Worm (Caenorhabditis elegans): ENCODE results near the gene attf-3.
"Not testable (repeated sequence)": the region's sequence is repeated elsewhere in the genome, so short reads cannot be mapped to it uniquely, and the experiment has no call there.

attf-3 gene

DNA sequence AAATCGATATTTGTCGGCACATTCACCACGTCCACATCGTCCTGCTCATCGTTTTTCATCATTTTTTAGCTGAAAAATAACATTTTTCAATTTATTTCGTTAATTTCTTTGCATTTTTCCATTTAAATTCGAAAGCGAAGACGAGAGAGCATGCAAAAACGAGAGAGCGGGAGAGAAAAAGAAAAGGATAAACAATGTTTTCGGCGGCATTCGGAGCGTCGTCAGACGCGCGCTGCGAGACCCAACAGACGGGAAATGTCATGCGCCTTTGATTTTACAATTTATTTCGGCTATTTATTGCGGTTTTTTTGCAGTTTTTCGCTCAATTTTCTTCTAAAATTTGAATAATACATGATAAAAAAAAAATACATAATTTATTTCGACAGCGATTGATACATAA, at the start of gene attf-3:
Gene attf-3 (minus strand): TSS at position 69 of the 400 bp plus-strand sequence.
- TF ChIP-seq ztf-29 (GFP tag; IDR thresholded peaks at IDR 0.05) (no peak), cog-1 (tag; optimal IDR thresholded peaks at IDR 0.05) (peak; percentile 61)

DNA sequence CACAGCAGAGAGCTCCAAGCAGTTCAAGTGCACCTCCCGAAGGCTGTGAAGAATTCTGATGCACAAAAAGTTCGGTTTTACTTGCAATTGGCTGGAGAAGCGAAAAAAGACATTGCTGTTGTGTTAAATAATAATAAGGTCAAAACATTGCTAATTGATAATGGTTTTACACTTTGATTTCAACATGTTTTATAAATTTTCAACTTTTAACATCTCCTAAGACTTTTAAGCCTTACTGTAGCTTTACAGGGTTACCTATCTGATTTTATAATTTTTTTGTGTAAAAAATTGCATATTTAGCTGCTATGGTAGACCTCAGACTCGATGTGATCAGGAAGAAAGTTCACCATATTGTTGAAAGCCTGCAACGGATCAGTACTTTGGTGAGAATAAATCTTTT, 48.0 kb upstream of the attf-3 start, which contains the start of gene pals-25:
Gene pals-25 (plus strand): TSS at position 301 of the 400 bp plus-strand sequence.
- TF ChIP-seq tab-1 (GFP tag; IDR thresholded peaks at IDR 0.05) = no peak
- TF ChIP-seq klf-2 (GFP tag; conservative IDR thresholded peaks at IDR 0.05) = no peak
- no peak for TF ChIP-seq ztf-29 (GFP tag; IDR thresholded peaks at IDR 0.05)

DNA sequence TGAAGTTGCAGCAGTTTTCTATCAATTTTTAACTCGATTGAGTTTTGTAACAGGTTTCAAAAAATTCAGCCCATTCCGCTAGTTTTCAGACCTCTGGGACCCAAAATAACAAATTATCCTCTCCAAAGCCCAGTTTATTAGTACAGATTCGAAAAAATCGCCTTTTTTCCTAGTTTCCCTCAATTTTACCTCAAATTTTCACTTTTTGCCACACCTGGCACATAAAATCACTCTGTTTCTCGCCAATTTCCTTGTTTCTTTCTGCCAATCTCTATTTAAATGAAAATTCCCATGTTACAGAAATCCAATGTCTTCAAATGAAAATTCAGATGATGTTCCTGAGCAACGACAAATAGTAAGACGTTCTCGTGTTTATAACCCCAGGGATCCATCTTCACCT, 45.9 kb upstream of the attf-3 start, which contains the start of gene pals-22:
Gene pals-22 (plus strand): TSS at position 301 of the 400 bp plus-strand sequence.
- TF ChIP-seq T22C8.4 (GFP tag; IDR thresholded peaks at IDR 0.05) = no peak
- no peak for TF ChIP-seq cog-1 (tag; optimal IDR thresholded peaks at IDR 0.05)
- no peak for TF ChIP-seq tab-1 (GFP tag; IDR thresholded peaks at IDR 0.05)
- TF ChIP-seq med-1 (GFP tag; optimal IDR thresholded peaks at IDR 0.05; ENCODE audit: insufficient read depth) = no peak
- no peak for TF ChIP-seq ref-1 (GFP tag; conservative IDR thresholded peaks at IDR 0.05)
- no peak for TF ChIP-seq ztf-29 (GFP tag; IDR thresholded peaks at IDR 0.05)
- no peak for TF ChIP-seq klf-2 (GFP tag; conservative IDR thresholded peaks at IDR 0.05)
- no peak for TF ChIP-seq ztf-23 (GFP tag; IDR thresholded peaks at IDR 0.05)
- TF ChIP-seq flt-1 (GFP tag; IDR thresholded peaks at IDR 0.05) = no peak

DNA sequence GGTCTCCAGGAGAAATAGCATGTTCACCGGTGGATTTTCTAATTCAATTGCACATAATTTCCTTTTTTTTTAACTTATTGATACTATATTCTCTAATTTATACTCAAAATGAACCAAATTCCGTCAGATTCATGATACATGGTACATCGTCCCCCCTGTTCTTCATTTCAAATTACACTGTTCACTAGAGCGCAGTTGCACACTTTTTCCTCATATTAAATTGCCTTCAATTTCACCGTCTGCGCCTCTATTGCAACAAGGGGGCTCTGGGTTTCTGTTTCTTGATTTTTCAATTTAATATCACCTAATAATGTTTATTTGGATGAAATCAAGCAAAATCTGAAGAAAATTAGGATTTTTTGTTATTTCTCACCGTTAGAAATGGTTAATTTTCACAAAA, 45.4 kb upstream of the attf-3 start:
- TF ChIP-seq T22C8.4 (GFP tag; IDR thresholded peaks at IDR 0.05) (no peak), cog-1 (tag; optimal IDR thresholded peaks at IDR 0.05) (peak; percentile 5)

DNA sequence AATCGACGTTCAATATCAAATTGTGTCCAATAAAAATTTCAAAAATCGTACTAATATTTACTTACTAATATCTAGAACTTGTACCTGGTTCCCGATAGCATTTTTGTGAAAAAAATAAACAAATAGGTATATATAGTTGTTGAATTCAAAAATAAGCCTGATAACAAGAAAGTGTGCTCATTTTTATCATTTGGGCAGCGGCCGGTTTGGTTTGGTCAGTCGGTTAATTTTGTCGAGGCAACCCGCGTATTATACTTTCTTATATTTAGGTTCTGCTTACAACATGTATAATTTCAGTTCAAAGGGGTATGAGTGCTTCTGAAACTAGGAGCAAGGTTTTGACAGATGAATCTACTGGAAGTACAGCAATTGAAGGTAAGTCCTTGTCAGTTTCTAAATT, 44.5 kb upstream of the attf-3 start, which contains the start of the genes nhr-280 and C29F9.2:
Gene nhr-280 (minus strand): TSS at position 101 of the 400 bp plus-strand sequence.
Gene C29F9.2 (plus strand): TSS at position 298 of the 400 bp plus-strand sequence.
- TF ChIP-seq med-1 (GFP tag; optimal IDR thresholded peaks at IDR 0.05; ENCODE audit: insufficient read depth) (no peak), cog-1 (tag; optimal IDR thresholded peaks at IDR 0.05) (no peak), ztf-23 (GFP tag; IDR thresholded peaks at IDR 0.05) (no peak), ztf-29 (GFP tag; IDR thresholded peaks at IDR 0.05) (no peak), ref-1 (GFP tag; conservative IDR thresholded peaks at IDR 0.05) (no peak), tab-1 (GFP tag; IDR thresholded peaks at IDR 0.05) (no peak), T22C8.4 (GFP tag; IDR thresholded peaks at IDR 0.05) (no peak), klf-2 (GFP tag; conservative IDR thresholded peaks at IDR 0.05) (no peak), flt-1 (GFP tag; IDR thresholded peaks at IDR 0.05) (no peak)

DNA sequence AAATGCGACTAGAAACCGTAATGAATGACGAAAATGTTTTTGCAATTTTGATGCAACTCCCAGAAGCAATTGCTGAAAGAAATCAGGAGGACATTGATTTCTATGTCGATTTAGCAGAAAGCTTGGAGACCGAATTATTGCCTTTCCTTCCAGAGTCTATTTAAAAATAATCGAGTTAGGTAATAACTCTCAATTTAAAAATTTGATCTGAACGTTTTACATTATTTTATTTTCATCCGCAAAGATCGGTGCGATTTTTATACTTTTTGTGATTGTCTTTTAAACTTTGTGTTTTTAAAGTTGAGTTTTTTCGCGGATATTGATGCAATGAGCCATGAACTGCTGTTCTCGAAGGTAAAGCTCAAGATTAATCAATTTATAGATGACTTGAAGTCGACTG, 38.3 kb upstream of the attf-3 start, which contains the start of gene pals-23:
Gene pals-23 (plus strand): TSS at position 301 of the 400 bp plus-strand sequence.
- TF ChIP-seq ztf-23 (GFP tag; IDR thresholded peaks at IDR 0.05) = no peak
- no peak for TF ChIP-seq med-1 (GFP tag; optimal IDR thresholded peaks at IDR 0.05; ENCODE audit: insufficient read depth)
- no peak for TF ChIP-seq tab-1 (GFP tag; IDR thresholded peaks at IDR 0.05)
- TF ChIP-seq ztf-29 (GFP tag; IDR thresholded peaks at IDR 0.05) = no peak

DNA sequence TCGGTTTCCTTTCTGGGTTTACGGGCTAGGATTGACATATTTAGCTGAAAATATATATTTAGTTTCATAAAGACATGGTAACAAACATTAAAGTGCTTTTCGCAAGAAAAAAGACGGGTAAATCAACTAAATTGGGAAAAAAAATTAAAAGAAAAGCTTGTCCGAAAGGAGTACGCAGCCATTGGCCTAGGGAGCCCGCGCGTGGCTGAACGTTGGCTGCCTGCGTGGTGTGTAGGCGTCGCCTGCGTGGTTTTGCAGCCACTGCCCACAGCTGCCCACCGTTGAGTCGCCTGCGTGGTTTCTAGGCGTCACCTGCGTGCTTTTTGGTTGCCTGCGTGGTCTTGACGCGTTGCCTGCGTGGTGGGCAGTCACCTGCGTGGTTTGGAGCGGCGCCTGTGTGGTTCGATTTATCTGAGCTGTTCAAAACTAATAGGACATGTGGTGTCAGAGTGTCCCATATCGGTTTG, 35.8 kb upstream of the attf-3 start, which contains the start of gene C29F9.12:
Gene C29F9.12 (minus strand): TSS at position 51 of the 467 bp plus-strand sequence.
- not testable (repeated sequence) for TF ChIP-seq T22C8.4 (GFP tag; IDR thresholded peaks at IDR 0.05); cog-1 (tag; optimal IDR thresholded peaks at IDR 0.05); med-1 (GFP tag; optimal IDR thresholded peaks at IDR 0.05; ENCODE audit: insufficient read depth)

DNA sequence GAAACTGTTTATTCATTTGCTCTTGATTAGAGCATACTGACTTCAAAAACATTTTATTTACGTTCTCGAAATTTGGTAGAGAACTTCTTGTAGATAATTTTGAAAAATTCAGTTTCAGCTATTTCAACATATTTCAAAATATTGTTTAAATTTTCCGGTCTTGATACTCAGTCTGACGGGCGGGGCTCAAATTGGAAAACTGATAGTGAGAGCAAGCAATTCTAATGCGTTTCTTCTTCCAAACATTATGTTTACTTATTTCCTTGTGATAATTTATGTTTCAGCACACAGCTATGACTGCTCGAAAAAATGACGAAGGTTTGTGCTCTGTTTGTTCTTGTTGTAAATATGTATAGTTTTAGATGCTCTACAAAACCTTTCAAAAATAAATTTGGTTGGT, 34.0 kb upstream of the attf-3 start, which contains the start of gene pals-24:
Gene pals-24 (plus strand): TSS at position 237 of the 400 bp plus-strand sequence.
- TF ChIP-seq ztf-23 (GFP tag; IDR thresholded peaks at IDR 0.05) (no peak), ref-1 (GFP tag; conservative IDR thresholded peaks at IDR 0.05) (no peak), cog-1 (tag; optimal IDR thresholded peaks at IDR 0.05) (no peak), med-1 (GFP tag; optimal IDR thresholded peaks at IDR 0.05; ENCODE audit: insufficient read depth) (no peak), tab-1 (GFP tag; IDR thresholded peaks at IDR 0.05) (no peak), ztf-29 (GFP tag; IDR thresholded peaks at IDR 0.05) (no peak), klf-2 (GFP tag; conservative IDR thresholded peaks at IDR 0.05) (no peak), T22C8.4 (GFP tag; IDR thresholded peaks at IDR 0.05) (no peak), flt-1 (GFP tag; IDR thresholded peaks at IDR 0.05) (no peak)

DNA sequence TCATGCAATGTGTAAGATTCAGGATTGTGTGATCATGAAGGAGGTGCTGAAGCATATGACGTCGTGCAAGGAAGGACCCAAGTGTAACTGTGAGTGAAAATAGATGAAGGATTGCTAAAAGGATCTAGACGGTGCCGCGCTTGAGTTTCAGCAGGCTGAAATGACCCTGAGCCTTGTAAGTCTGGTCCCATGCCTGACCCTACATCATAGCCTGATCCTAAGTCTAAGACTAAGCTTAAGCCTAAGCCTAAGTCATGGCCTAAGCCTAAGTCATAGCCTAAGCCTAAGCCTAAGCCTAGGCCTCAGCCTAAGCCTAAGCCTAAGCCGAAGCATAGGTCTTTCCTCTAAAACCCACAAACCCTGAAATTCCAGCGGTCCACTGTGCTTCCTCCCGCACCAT, 31.7 kb upstream of the attf-3 start:
- TF ChIP-seq ztf-23 (GFP tag; IDR thresholded peaks at IDR 0.05) (no peak), ztf-29 (GFP tag; IDR thresholded peaks at IDR 0.05) (no peak), cog-1 (tag; optimal IDR thresholded peaks at IDR 0.05) (no peak), klf-2 (GFP tag; conservative IDR thresholded peaks at IDR 0.05) (no peak), T22C8.4 (GFP tag; IDR thresholded peaks at IDR 0.05) (no peak), med-1 (GFP tag; optimal IDR thresholded peaks at IDR 0.05; ENCODE audit: insufficient read depth) (no peak), flt-1 (GFP tag; IDR thresholded peaks at IDR 0.05) (no peak), ref-1 (GFP tag; conservative IDR thresholded peaks at IDR 0.05) (no peak), tab-1 (GFP tag; IDR thresholded peaks at IDR 0.05) (no peak)

DNA sequence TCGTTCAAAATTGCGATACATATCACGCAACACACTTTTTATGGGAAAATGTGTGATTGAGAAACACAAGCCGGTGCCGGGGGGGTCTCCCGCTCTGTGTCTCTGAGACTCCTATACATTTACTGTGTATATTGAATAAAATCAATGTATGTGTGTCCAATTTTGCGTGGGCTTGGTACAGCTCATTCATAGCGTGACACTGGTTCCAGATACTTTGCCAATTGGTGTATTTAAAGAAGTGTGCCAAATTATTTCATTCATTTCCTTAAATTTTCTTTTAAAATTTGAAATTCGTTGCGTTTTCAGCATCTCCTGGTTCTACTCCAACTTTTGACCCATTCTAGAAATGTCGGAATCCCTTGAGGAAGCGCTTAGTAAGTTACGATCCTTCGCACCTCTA, 31.0 kb upstream of the attf-3 start, which contains the start of gene C29F9.5:
Gene C29F9.5 (plus strand): TSS at position 301 of the 400 bp plus-strand sequence.
- TF ChIP-seq cog-1 (tag; optimal IDR thresholded peaks at IDR 0.05) = no peak
- TF ChIP-seq klf-2 (GFP tag; conservative IDR thresholded peaks at IDR 0.05) = no peak

DNA sequence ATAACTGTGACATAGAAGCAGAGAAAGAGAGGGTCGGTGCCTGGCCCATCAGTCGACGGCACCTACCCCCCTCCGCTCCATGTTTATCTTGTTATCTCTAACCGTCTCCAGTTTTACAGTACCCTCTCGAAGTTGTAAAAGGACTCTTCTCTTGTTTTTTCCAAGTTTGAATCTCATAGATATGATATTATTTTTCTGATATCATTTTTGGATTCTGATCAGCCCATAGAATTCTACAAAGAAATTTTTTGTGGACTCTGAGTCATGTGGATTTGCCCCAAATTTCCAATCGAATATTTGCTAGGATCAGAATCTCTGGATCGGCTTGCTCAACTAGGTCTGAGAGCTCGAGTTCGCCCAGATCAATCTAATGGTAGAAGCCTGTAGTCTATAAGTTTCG, 28.4 kb upstream of the attf-3 start, which contains the start of gene C29F9.6:
Gene C29F9.6 (plus strand): TSS at position 301 of the 400 bp plus-strand sequence.
- TF ChIP-seq cog-1 (tag; optimal IDR thresholded peaks at IDR 0.05) = no peak
- no peak for TF ChIP-seq tab-1 (GFP tag; IDR thresholded peaks at IDR 0.05)
- TF ChIP-seq T22C8.4 (GFP tag; IDR thresholded peaks at IDR 0.05) = no peak
- no peak for TF ChIP-seq ref-1 (GFP tag; conservative IDR thresholded peaks at IDR 0.05)
- no peak for TF ChIP-seq klf-2 (GFP tag; conservative IDR thresholded peaks at IDR 0.05)
- no peak for TF ChIP-seq med-1 (GFP tag; optimal IDR thresholded peaks at IDR 0.05; ENCODE audit: insufficient read depth)
- no peak for TF ChIP-seq ztf-29 (GFP tag; IDR thresholded peaks at IDR 0.05)
- TF ChIP-seq ztf-23 (GFP tag; IDR thresholded peaks at IDR 0.05) = no peak
- no peak for TF ChIP-seq flt-1 (GFP tag; IDR thresholded peaks at IDR 0.05)

Data from whole organism, midembryonic.